Worm (Caenorhabditis elegans): ENCODE measurements around the gene srj-9.

ce11 chrV:3394694-3395240 lies 37.0 kb upstream of the srj-9 start, which contains the start of gene T20D4.15:
- TF ChIP-seq Y53F4B.3 (GFP tag; IDR thresholded peaks at IDR 0.05), result no peak
- no peak for TF ChIP-seq nfya-1 (tag; optimal IDR thresholded peaks at IDR 0.05; ENCODE audit: borderline replicate concordance, insufficient read depth)
- TF ChIP-seq madf-3 (GFP tag; IDR thresholded peaks at IDR 0.05), result no peak
- no peak for TF ChIP-seq ztf-22 (GFP tag; optimal IDR thresholded peaks at IDR 0.05)
- TF ChIP-seq somi-1 (GFP tag; optimal IDR thresholded peaks at IDR 0.05), result no peak
- TF ChIP-seq pha-4 (tag; optimal IDR thresholded peaks at IDR 0.05), result no peak
- no peak for TF ChIP-seq snpc-3.4 (tag; optimal IDR thresholded peaks at IDR 0.05)
- no peak for TF ChIP-seq B0336.3 (GFP tag; IDR thresholded peaks at IDR 0.05)
- TF ChIP-seq B0035.1 (tag; optimal IDR thresholded peaks at IDR 0.05), result no peak
- no peak for TF ChIP-seq K11D2.4 (GFP tag; IDR thresholded peaks at IDR 0.05)
- TF ChIP-seq ama-1 (optimal IDR thresholded peaks at IDR 0.05), result no peak
- TF ChIP-seq ama-1 (GFP tag; optimal IDR thresholded peaks at IDR 0.05), result no peak
- TF ChIP-seq unc-130 (GFP tag; optimal IDR thresholded peaks at IDR 0.05), result no peak
- no peak for TF ChIP-seq ccch-3 (GFP tag; optimal IDR thresholded peaks at IDR 0.05)

Data from whole organism, young adult.